Worm (Caenorhabditis elegans) whole organism, L1 larva: ENCODE results near the gene Y75B8A.44.

Experiments
- blmp-1 ChIP-seq: fragments of 150-350 bp; optimal IDR thresholded peaks from 2 replicates; lab custom pipeline; 2014; ENCODE audit warnings: missing biosample characterization, missing genetic modification characterization
- hlh-4 ChIP-seq: sonication (generic microtip); optimal IDR thresholded peaks from 2 replicates; lab custom pipeline; 2016; ENCODE audit warnings: mild to moderate bottlenecking, missing genetic modification characterization, missing compliant biosample characterization
- lin-14 ChIP-seq: fragments of 200-800 bp; sonication (Bioruptor generic); optimal IDR thresholded peaks from 2 replicates; lab custom pipeline; 2018; ENCODE audit warnings: mild to moderate bottlenecking, missing genetic modification characterization, moderate library complexity, missing compliant biosample characterization
- lin-35 ChIP-seq, 2 experiments: fragments of 150-350 bp; optimal IDR thresholded peaks; 2 replicates each; lab custom pipeline; 2014; ENCODE audit warnings: missing biosample characterization in 2 of 2, missing genetic modification characterization in 2 of 2, missing genetic modification reagents in 2 of 2
- nhr-11 ChIP-seq: fragments of 150-350 bp; optimal IDR thresholded peaks from 2 replicates; lab custom pipeline; 2014; ENCODE audit warnings: missing biosample characterization, missing genetic modification characterization
- unc-62 ChIP-seq: fragments of 150-350 bp; optimal IDR thresholded peaks from 2 replicates; lab custom pipeline; 2014; ENCODE audit warnings: missing biosample characterization, missing genetic modification reagents, missing genetic modification characterization
- xbp-1 ChIP-seq: sonication (generic microtip); optimal IDR thresholded peaks from 2 replicates; lab custom pipeline; 2016; ENCODE audit warnings: missing genetic modification characterization, missing compliant biosample characterization

DNA sequence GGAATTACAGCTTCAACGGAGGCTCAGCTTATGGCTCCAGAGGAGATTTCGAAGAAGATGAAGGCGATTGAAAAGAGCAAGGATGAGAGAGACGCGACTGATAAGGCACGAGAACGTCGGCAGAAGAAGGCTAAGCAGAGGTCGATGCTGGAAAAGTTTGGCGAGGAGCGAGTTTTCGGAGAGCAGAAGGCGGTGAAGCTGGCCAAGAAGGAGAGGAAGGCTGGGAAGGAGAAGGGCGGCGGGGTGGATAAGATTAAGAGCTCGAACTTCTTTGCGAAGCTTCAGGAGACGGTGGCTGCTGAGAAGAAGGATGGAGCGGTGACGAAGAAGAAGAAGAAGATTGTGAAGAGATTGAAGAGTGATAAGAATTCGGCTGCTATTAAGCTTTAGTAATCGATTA lies 35.1 kb upstream of the Y75B8A.44 start:
- TF ChIP-seq nhr-11 (tag; lab: Kevin White, UChicago) (no peak), unc-62 (GFP tag; lab: Kevin White, UChicago) (no peak), hlh-4 (tag; lab: Kevin White, UChicago) (no peak), blmp-1 (tag; lab: Kevin White, UChicago) (no peak), lin-14 (GFP tag; lab: Kevin White, UChicago) (no peak), lin-35 (GFP tag; optimal IDR thresholded peaks at IDR 0.05; lab: Kevin White, UChicago) (no peak), xbp-1 (no peak)
